Worm (Caenorhabditis elegans): ENCODE data around the gene H40L08.9.

DNA sequence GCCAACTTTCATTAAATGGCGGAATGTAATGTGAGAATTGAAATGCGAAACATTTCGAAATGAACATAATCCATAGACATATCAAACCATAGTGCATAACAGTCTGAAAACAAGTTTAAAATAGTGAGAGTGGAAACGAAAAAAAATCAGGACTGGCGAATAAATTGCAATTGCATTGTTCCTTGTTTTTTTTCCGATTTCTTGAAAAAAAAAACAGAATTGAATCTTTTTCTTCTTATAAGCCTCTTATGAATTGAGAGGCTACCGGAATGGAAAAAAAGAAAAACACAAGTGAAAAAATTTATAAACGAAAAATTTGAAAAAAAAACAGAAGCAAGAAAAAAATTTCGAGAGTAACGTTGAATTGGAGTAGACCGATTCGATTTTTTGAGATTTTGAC, 40.2 kb upstream of the H40L08.9 start, which contains the start of gene R07D5.2:
- no peak for TF ChIP-seq spr-1 (tag; optimal IDR thresholded peaks at IDR 0.05)
- TF ChIP-seq set-16 (GFP tag; IDR thresholded peaks at IDR 0.05): no peak
- TF ChIP-seq F26F4.8 (GFP tag; conservative IDR thresholded peaks at IDR 0.05): no peak
